Fruit fly (Drosophila melanogaster): ENCODE results near the gene CG43245.

- TF ChIP-seq h (optimal IDR thresholded peaks at IDR 0.05), result no peak
- no peak for TF ChIP-seq Sin3A (optimal IDR thresholded peaks at IDR 0.05)
- TF ChIP-seq ttk (optimal IDR thresholded peaks at IDR 0.05), result no peak
These were observed 36.6 kb upstream of the CG43245 start for dm6 chr3L:10735095-10735494.
